Worm (Caenorhabditis elegans) whole organism, dauer: ENCODE data around the gene chil-3.

ENCODE experiments used
- unc-62 ChIP-seq: sonication (generic microtip); optimal IDR thresholded peaks from 2 replicates; lab custom pipeline; 2017; ENCODE audit warnings: missing biosample characterization, missing genetic modification reagents, missing genetic modification characterization

chil-3 gene

DNA sequence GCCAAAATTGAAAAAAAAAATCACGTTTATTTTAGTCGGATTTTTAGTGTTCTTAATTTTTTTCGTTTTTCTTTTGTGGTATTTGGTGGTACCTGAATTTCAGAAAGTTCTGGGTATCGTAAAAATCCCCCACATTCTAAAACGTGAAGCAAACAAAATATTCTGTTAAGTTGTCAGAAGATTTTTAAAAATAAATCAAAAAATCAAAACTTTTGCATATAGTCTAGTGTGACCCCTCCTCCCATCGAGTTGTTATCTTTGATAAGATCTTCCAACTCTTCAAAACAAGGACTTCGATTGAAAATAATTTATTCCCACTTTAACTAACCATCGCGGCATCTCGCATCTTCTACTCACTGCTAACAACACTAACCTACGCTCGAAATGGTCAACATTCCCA lies 32.2 kb downstream of the chil-3 start, which contains the start of gene ZK938.1:
TSS of gene ZK938.1 (plus strand) at position 301 of the 400 bp plus-strand sequence.
- no peak for TF ChIP-seq unc-62 (GFP tag; lab: Kevin White, UChicago)

ce11 chrII:9828502-9828901 lies 32.8 kb downstream of the chil-3 start:
- TF ChIP-seq unc-62 (GFP tag; lab: Kevin White, UChicago) = no peak

ce11 chrII:9827852-9828251 lies 33.4 kb downstream of the chil-3 start, which contains the start of gene eyg-1:
Gene eyg-1, minus strand, starts transcription at chrII:9827952.
- TF ChIP-seq unc-62 (GFP tag; lab: Kevin White, UChicago) = no peak

ce11 chrII:9826946-9827345 lies 34.3 kb downstream of the chil-3 start:
- TF ChIP-seq unc-62 (GFP tag; lab: Kevin White, UChicago) = no peak
